Fruit fly (Drosophila melanogaster) whole organism, larva: ENCODE results near the gene Pdhb.

Experiments
- noc ChIP-seq: fragments of 200-800 bp; sonication (Bioruptor generic); optimal IDR thresholded peaks from 3 replicates; lab custom pipeline; 2019; ENCODE audit warnings: missing biosample characterization, mild to moderate bottlenecking, missing genetic modification characterization, moderate library complexity

The Pdhb gene

dm6 chr3R:29159620-29160019 lies 46.7 kb downstream of the Pdhb start:
- TF ChIP-seq noc (tag; lab: Kevin White, UChicago), result no peak

dm6 chr3R:29164930-29165693 lies 52.2 kb downstream of the Pdhb start, which contains the start of gene CG11898:
TSS of gene CG11898 (plus strand) at chr3R:29165643.
- peak; percentile 39 for TF ChIP-seq noc (tag; lab: Kevin White, UChicago)
